Fruit fly (Drosophila melanogaster) S2 (cell line): Measurements from ENCODE around the gene CG17300.

Experiments used
- CG8478 ChIP-seq: fragments of >200 bp; optimal IDR thresholded peaks from 2 replicates; lab custom pipeline; 2018
- CTCF ChIP-seq, 2 experiments: fragments of >200 bp; optimal IDR thresholded peaks; 2 replicates each; lab custom pipeline; 2018

DNA sequence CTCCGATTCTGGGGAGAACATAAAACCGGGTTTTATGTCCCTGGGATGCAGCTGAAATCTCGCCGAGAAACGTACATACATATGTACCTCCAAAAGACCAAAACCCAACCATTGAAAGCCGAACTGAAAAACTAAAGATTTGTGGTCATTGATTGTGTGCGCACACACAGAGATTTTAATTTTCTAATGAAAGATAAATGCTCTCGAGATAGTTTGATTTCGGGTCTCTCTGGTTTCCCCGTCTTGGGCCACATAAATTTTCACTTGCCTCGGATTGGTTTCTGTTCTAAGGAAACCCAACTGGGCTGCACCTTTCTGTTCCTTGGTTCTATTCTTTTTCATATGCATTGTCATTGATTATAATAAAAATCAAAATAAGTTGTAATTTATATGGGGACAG lies 18.8 kb upstream of the CG17300 start:
- TF ChIP-seq CTCF (optimal IDR thresholded peaks at IDR 0.05; lab: Kevin White, UChicago) = no peak
- TF ChIP-seq CG8478 (lab: Kevin White, UChicago) = no peak
